Worm (Caenorhabditis elegans) whole organism, L3 larva: ENCODE data around the gene Y110A2AL.9.

Experiments
- ZK546.5 ChIP-seq: sonication (generic microtip); optimal IDR thresholded peaks from 2 replicates; lab custom pipeline; 2017; ENCODE audit warnings: missing biosample characterization, missing genetic modification characterization
- ama-1 ChIP-seq: fragments of 150-350 bp; optimal IDR thresholded peaks from 2 replicates; lab custom pipeline; 2018
- ceh-28 ChIP-seq: fragments of 150-350 bp; optimal IDR thresholded peaks from 2 replicates; lab custom pipeline; 2014; ENCODE audit warnings: missing biosample characterization, missing genetic modification reagents, missing genetic modification characterization
- ceh-9 ChIP-seq: sonication (generic microtip); optimal IDR thresholded peaks from 2 replicates; lab custom pipeline; 2018; ENCODE audit warnings: missing biosample characterization, missing genetic modification characterization
- egl-5 ChIP-seq: fragments of 150-350 bp; optimal IDR thresholded peaks from 2 replicates; lab custom pipeline; 2017; ENCODE audit warnings: missing biosample characterization, missing genetic modification reagents, missing genetic modification characterization, inconsistent platforms
- elt-1 ChIP-seq: fragments of 150-350 bp; optimal IDR thresholded peaks from 2 replicates; lab custom pipeline; 2014; ENCODE audit warnings: missing biosample characterization, missing genetic modification characterization
- elt-2 ChIP-seq: sonication (generic microtip); optimal IDR thresholded peaks from 2 replicates; lab custom pipeline; 2016; ENCODE audit warnings: missing genetic modification reagents, mild to moderate bottlenecking, missing genetic modification characterization, missing compliant biosample characterization
- hmg-11 ChIP-seq: sonication (generic microtip); optimal IDR thresholded peaks from 2 replicates; lab custom pipeline; 2016; ENCODE audit warnings: missing genetic modification characterization, missing compliant biosample characterization
- jun-1 ChIP-seq: fragments of 150-350 bp; optimal IDR thresholded peaks from 2 replicates; lab custom pipeline; 2014; ENCODE audit warnings: missing biosample characterization, missing genetic modification reagents, missing genetic modification characterization
- lin-39 ChIP-seq: fragments of 150-350 bp; optimal IDR thresholded peaks from 2 replicates; lab custom pipeline; 2018; ENCODE audit warnings: missing biosample characterization, missing genetic modification reagents, missing genetic modification characterization
- mml-1 ChIP-seq: fragments of 150-350 bp; sonication (generic microtip); optimal IDR thresholded peaks from 3 replicates; lab custom pipeline; 2014; ENCODE audit warnings: missing biosample characterization, missing genetic modification characterization
- nfya-1 ChIP-seq: sonication (generic microtip); optimal IDR thresholded peaks from 2 replicates; lab custom pipeline; 2017; ENCODE audit warnings: missing genetic modification characterization, mild to moderate bottlenecking, missing compliant biosample characterization, antibody characterized with exemption, moderate library complexity; ENCODE audit not compliant: insufficient read depth
- nhr-11 ChIP-seq: fragments of 150-350 bp; optimal IDR thresholded peaks from 2 replicates; lab custom pipeline; 2014; ENCODE audit warnings: missing biosample characterization, missing genetic modification characterization
- nhr-12 ChIP-seq: fragments of 150-350 bp; optimal IDR thresholded peaks from 2 replicates; lab custom pipeline; 2014; ENCODE audit warnings: missing biosample characterization, missing genetic modification characterization
- nhr-23 ChIP-seq: fragments of 150-350 bp; optimal IDR thresholded peaks from 2 replicates; lab custom pipeline; 2014; ENCODE audit warnings: missing biosample characterization, missing genetic modification reagents, missing genetic modification characterization
- nhr-237 ChIP-seq: fragments of 150-350 bp; optimal IDR thresholded peaks from 2 replicates; lab custom pipeline; 2014; ENCODE audit warnings: missing biosample characterization, missing genetic modification characterization
- nhr-28 ChIP-seq: fragments of 150-350 bp; optimal IDR thresholded peaks from 2 replicates; lab custom pipeline; 2014; ENCODE audit warnings: missing biosample characterization, missing genetic modification characterization
- nhr-43 ChIP-seq: sonication (generic microtip); optimal IDR thresholded peaks from 2 replicates; lab custom pipeline; 2016; ENCODE audit warnings: mild to moderate bottlenecking, missing genetic modification characterization, missing compliant biosample characterization; ENCODE audit not compliant: poor library complexity, severe bottlenecking
- nhr-67 ChIP-seq: fragments of 150-350 bp; optimal IDR thresholded peaks from 2 replicates; lab custom pipeline; 2014; ENCODE audit warnings: missing biosample characterization, missing genetic modification characterization
- pqm-1 ChIP-seq: fragments of 150-350 bp; optimal IDR thresholded peaks from 2 replicates; lab custom pipeline; 2017; ENCODE audit warnings: missing biosample characterization, missing genetic modification characterization, inconsistent platforms
- skn-1 ChIP-seq: fragments of 150-350 bp; optimal IDR thresholded peaks from 2 replicates; lab custom pipeline; 2014; ENCODE audit warnings: missing biosample characterization, missing genetic modification characterization
- tbx-2 ChIP-seq: sonication (generic microtip); optimal IDR thresholded peaks from 2 replicates; lab custom pipeline; 2016; ENCODE audit warnings: mild to moderate bottlenecking, missing genetic modification characterization, missing compliant biosample characterization
- ztf-4 ChIP-seq: fragments of 150-350 bp; optimal IDR thresholded peaks from 2 replicates; lab custom pipeline; 2014; ENCODE audit warnings: missing biosample characterization, missing genetic modification characterization

The Y110A2AL.9 gene

ce11 chrII:2824169-2824568 is 42.3 kb downstream of the Y110A2AL.9 start, which contains the start of the genes K12H6.4 and K12H6.9:
TSS of gene K12H6.4 (minus strand) at chrII:2824269.
TSS of gene K12H6.9 (plus strand) at chrII:2824404.
- TF ChIP-seq lin-39 (tag; lab: Kevin White, UChicago) (no peak), tbx-2 (tag; lab: Kevin White, UChicago) (no peak), ztf-4 (tag; lab: Kevin White, UChicago) (no peak), nfya-1 (tag; lab: Kevin White, UChicago) (no peak), mml-1 (no peak), nhr-43 (tag; lab: Kevin White, UChicago) (no peak)
- TF ChIP-seq, all 47 proteins: peak for 0

ce11 chrII:2822435-2822920 is 44.0 kb downstream of the Y110A2AL.9 start, which contains the start of the genes fut-4 and K12H6.10:
TSS of gene fut-4 (minus strand) at chrII:2822535.
TSS of gene K12H6.10 (plus strand) at chrII:2822870.
- TF ChIP-seq ceh-28 (no peak), ztf-4 (tag; lab: Kevin White, UChicago) (no peak), ama-1 (lab: Kevin White, UChicago) (no peak), egl-5 (tag; lab: Kevin White, UChicago) (no peak), nhr-12 (tag; lab: Kevin White, UChicago) (no peak), ceh-9 (tag; lab: Kevin White, UChicago) (no peak), nhr-23 (tag; lab: Kevin White, UChicago) (no peak), ZK546.5 (tag; lab: Kevin White, UChicago) (no peak), hmg-11 (no peak), pqm-1 (no peak), jun-1 (tag; lab: Kevin White, UChicago) (no peak), nhr-11 (no peak), elt-2 (tag; lab: Kevin White, UChicago) (no peak), nhr-28 (tag; lab: Kevin White, UChicago) (no peak), nhr-67 (tag; lab: Kevin White, UChicago) (no peak), skn-1 (tag; lab: Kevin White, UChicago) (no peak)

- no peak for TF ChIP-seq nhr-43 (tag; lab: Kevin White, UChicago)
- no peak for TF ChIP-seq egl-5 (tag; lab: Kevin White, UChicago)
- TF ChIP-seq nhr-237 (tag; lab: Kevin White, UChicago), result no peak
- no peak for TF ChIP-seq elt-1
- TF ChIP-seq, all 47 proteins: peak for 0
Measured at ce11 chrII:2816676-2817075, 49.8 kb downstream of the Y110A2AL.9 start, which contains the start of gene set-13. TSS of gene set-13 (plus strand) at chrII:2816976.
